Worm (Caenorhabditis elegans) whole organism, L4/young adult: ENCODE data around the gene set-24.

Source experiments
- W03F9.2 ChIP-seq: fragments of 150-350 bp; optimal IDR thresholded peaks from 2 replicates; lab custom pipeline; 2014; ENCODE audit warnings: missing biosample characterization, missing genetic modification characterization
- him-1 ChIP-seq: sonication (generic microtip); optimal IDR thresholded peaks from 2 replicates; lab custom pipeline; 2016; ENCODE audit warnings: missing genotype, missing genetic modification reagents, missing genetic modification characterization, missing compliant biosample characterization

DNA sequence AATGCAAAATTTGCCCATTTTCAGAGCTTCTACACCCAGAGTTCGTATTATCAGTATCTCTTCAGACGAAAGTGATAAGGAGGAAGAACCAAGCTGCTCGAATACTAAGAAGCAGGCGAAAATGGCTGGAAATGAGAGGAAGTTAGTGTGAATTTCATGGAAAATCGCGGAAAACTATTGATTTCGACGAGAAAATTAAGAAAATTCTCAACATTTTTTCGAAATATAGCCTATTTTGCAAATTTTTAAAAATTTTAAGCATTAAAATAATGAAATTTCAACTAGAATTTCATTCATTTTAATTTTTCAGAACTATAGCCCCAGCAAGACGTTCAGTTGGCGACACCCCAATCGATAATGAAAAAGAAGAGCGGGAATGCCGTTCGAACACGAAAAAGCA is 12.8 kb upstream of the set-24 start:
- TF ChIP-seq W03F9.2 (tag; lab: Kevin White, UChicago) (no peak), him-1 (no peak)
